Fruit fly (Drosophila melanogaster) whole organism, embryonic: Measurements from ENCODE around the gene CG14883.
A peak's percentile ranks its signal among the peaks of the same experiment; 100 is the strongest.

Experiments used
- Ada2b ChIP-seq: fragments of 200-800 bp; sonication (Bioruptor generic); IDR thresholded peaks from 2 replicates; pipeline ENCODE4 v1.3.6; 2022; ENCODE audit warnings: missing biosample characterization, missing genetic modification characterization
- Atf3 ChIP-seq: fragments of 200-800 bp; sonication (Bioruptor generic); optimal IDR thresholded peaks from 3 replicates; lab custom pipeline; 2016; ENCODE audit warnings: missing biosample characterization, missing genetic modification characterization
- Bteb2 ChIP-seq: fragments of 200-800 bp; sonication (Bioruptor generic); optimal IDR thresholded peaks from 2 replicates; lab custom pipeline; 2016; ENCODE audit warnings: missing biosample characterization, missing genetic modification characterization
- CG10267 ChIP-seq: fragments of 200-800 bp; sonication (Bioruptor generic); optimal IDR thresholded peaks from 2 replicates; lab custom pipeline; 2018; ENCODE audit warnings: missing biosample characterization, mild to moderate bottlenecking, missing genetic modification characterization, moderate library complexity
- CG10274 ChIP-seq: fragments of 200-800 bp; sonication (Bioruptor generic); optimal IDR thresholded peaks from 3 replicates; lab custom pipeline; 2017; ENCODE audit warnings: missing biosample characterization, mild to moderate bottlenecking, missing genetic modification characterization
- CG10431 ChIP-seq: fragments of 200-800 bp; sonication (Bioruptor generic); optimal IDR thresholded peaks from 3 replicates; lab custom pipeline; 2018; ENCODE audit warnings: missing biosample characterization, mild to moderate bottlenecking, missing genetic modification characterization
- CG10979 ChIP-seq: fragments of 200-800 bp; sonication (Bioruptor generic); optimal IDR thresholded peaks from 2 replicates; lab custom pipeline; 2018; ENCODE audit warnings: missing biosample characterization, mild to moderate bottlenecking, missing genetic modification characterization, moderate library complexity
- CG11093 ChIP-seq: fragments of 200-800 bp; sonication (Bioruptor generic); IDR thresholded peaks from 3 replicates; pipeline ENCODE4 v1.3.6; 2022; ENCODE audit warnings: missing biosample characterization, missing genetic modification characterization
- CG14965 ChIP-seq: fragments of 200-800 bp; sonication (Bioruptor generic); optimal IDR thresholded peaks from 2 replicates; lab custom pipeline; 2016; ENCODE audit warnings: missing biosample characterization, missing genetic modification characterization, borderline replicate concordance
- CG15514 ChIP-seq: fragments of 200-800 bp; sonication (Bioruptor generic); optimal IDR thresholded peaks from 3 replicates; lab custom pipeline; 2017; ENCODE audit warnings: missing biosample characterization, missing genetic modification characterization, mild to moderate bottlenecking, moderate library complexity, missing genetic modification reagents
- CG16815 ChIP-seq: fragments of 200-800 bp; sonication (Bioruptor generic); optimal IDR thresholded peaks from 3 replicates; lab custom pipeline; 2017; ENCODE audit warnings: missing biosample characterization, mild to moderate bottlenecking, missing genetic modification characterization
- CG16863 ChIP-seq: fragments of 200-800 bp; sonication (Bioruptor generic); optimal IDR thresholded peaks from 3 replicates; lab custom pipeline; 2016; ENCODE audit warnings: missing biosample characterization, missing genetic modification characterization
- CG17328 ChIP-seq: fragments of 200-800 bp; sonication (Bioruptor generic); IDR thresholded peaks from 2 replicates; pipeline ENCODE4 v1.3.6; 2022; ENCODE audit warnings: missing biosample characterization, missing genetic modification characterization
- CG17361 ChIP-seq: fragments of 200-800 bp; sonication (Bioruptor generic); IDR thresholded peaks from 3 replicates; pipeline ENCODE4 v1.3.6; 2022; ENCODE audit warnings: missing biosample characterization, missing genetic modification characterization
- CG2116 ChIP-seq: fragments of 200-800 bp; sonication (Bioruptor generic); optimal IDR thresholded peaks from 3 replicates; lab custom pipeline; 2018; ENCODE audit warnings: missing biosample characterization, mild to moderate bottlenecking, missing genetic modification characterization
- CG2129 ChIP-seq: fragments of 200-800 bp; sonication (Bioruptor generic); IDR thresholded peaks from 2 replicates; pipeline ENCODE4 v1.3.6; 2022; ENCODE audit warnings: missing biosample characterization, missing genetic modification characterization; ENCODE audit not compliant: partially characterized antibody
- CG2889 ChIP-seq: fragments of 200-800 bp; sonication (Bioruptor generic); IDR thresholded peaks from 3 replicates; pipeline ENCODE4 v1.3.6; 2022; ENCODE audit warnings: missing biosample characterization, missing genetic modification characterization
- CG31388 ChIP-seq: fragments of 200-800 bp; sonication (Bioruptor generic); optimal IDR thresholded peaks from 2 replicates; lab custom pipeline; 2016; ENCODE audit warnings: missing biosample characterization, missing genetic modification characterization
- CG34376 ChIP-seq: fragments of 200-800 bp; sonication (Bioruptor generic); optimal IDR thresholded peaks from 2 replicates; lab custom pipeline; 2018; ENCODE audit warnings: missing biosample characterization, mild to moderate bottlenecking, missing genetic modification characterization
- CG42726 ChIP-seq: fragments of 200-800 bp; sonication (Bioruptor generic); IDR thresholded peaks from 2 replicates; pipeline ENCODE4 v1.3.6; 2022; ENCODE audit warnings: missing biosample characterization, missing genetic modification characterization; ENCODE audit not compliant: partially characterized antibody
- CG4282 ChIP-seq: fragments of 200-800 bp; sonication (Bioruptor generic); optimal IDR thresholded peaks from 2 replicates; lab custom pipeline; 2016; ENCODE audit warnings: missing biosample characterization, missing genetic modification characterization
- CG5245 ChIP-seq: fragments of 200-800 bp; sonication (Bioruptor generic); optimal IDR thresholded peaks from 3 replicates; lab custom pipeline; 2016; ENCODE audit warnings: missing biosample characterization, missing genetic modification characterization
- CG8478 ChIP-seq: fragments of >200 bp; optimal IDR thresholded peaks from 2 replicates; lab custom pipeline; 2018
- CG9727 ChIP-seq: fragments of 200-800 bp; sonication (Bioruptor generic); optimal IDR thresholded peaks from 3 replicates; lab custom pipeline; 2017; ENCODE audit warnings: missing biosample characterization, mild to moderate bottlenecking, missing genetic modification characterization
- D19A ChIP-seq: fragments of 200-800 bp; optimal IDR thresholded peaks from 3 replicates; lab custom pipeline; 2019; ENCODE audit warnings: missing biosample characterization, mild to moderate bottlenecking, missing genetic modification characterization, moderate library complexity
- Dll ChIP-seq: fragments of 200-800 bp; sonication (Bioruptor generic); IDR thresholded peaks from 4 replicates; pipeline ENCODE4 v1.3.6; 2022; ENCODE audit warnings: missing biosample characterization, missing genetic modification characterization; ENCODE audit not compliant: partially characterized antibody
- E2f2 ChIP-seq: fragments of 200-800 bp; sonication (Bioruptor generic); IDR thresholded peaks from 2 replicates; pipeline ENCODE4 v1.3.6; 2022; ENCODE audit warnings: missing biosample characterization, missing genetic modification characterization
- Gug ChIP-seq: fragments of 200-800 bp; sonication (Bioruptor generic); IDR thresholded peaks from 4 replicates; pipeline ENCODE4 v1.3.6; 2022; ENCODE audit warnings: missing biosample characterization, missing genetic modification characterization
- Hmx ChIP-seq: fragments of 200-800 bp; sonication (Bioruptor generic); optimal IDR thresholded peaks from 2 replicates; lab custom pipeline; 2016; ENCODE audit warnings: missing biosample characterization, missing genetic modification characterization
- Mes4 ChIP-seq: fragments of 200-800 bp; sonication (Bioruptor generic); optimal IDR thresholded peaks from 2 replicates; lab custom pipeline; 2016; ENCODE audit warnings: missing biosample characterization, missing genetic modification characterization
- PHDP ChIP-seq: fragments of 200-800 bp; sonication (Bioruptor generic); optimal IDR thresholded peaks from 3 replicates; lab custom pipeline; 2018; ENCODE audit warnings: missing biosample characterization, mild to moderate bottlenecking, missing genetic modification characterization, moderate library complexity
- ap ChIP-seq: fragments of 200-800 bp; sonication (Bioruptor generic); IDR thresholded peaks from 2 replicates; pipeline ENCODE4 v1.3.6; 2022; ENCODE audit warnings: missing biosample characterization, missing genetic modification characterization
- ara ChIP-seq: fragments of 200-800 bp; sonication (Bioruptor generic); IDR thresholded peaks from 2 replicates; pipeline ENCODE4 v1.3.6; 2022; ENCODE audit warnings: missing biosample characterization, missing genetic modification characterization
- ase ChIP-seq: fragments of 200-800 bp; sonication (Bioruptor generic); IDR thresholded peaks from 3 replicates; pipeline ENCODE4 v1.3.6; 2022; ENCODE audit warnings: missing biosample characterization, missing genetic modification characterization
- ato ChIP-seq: fragments of 200-800 bp; sonication (Bioruptor generic); IDR thresholded peaks from 2 replicates; pipeline ENCODE4 v1.3.6; 2022; ENCODE audit warnings: missing biosample characterization, missing genetic modification characterization; ENCODE audit not compliant: partially characterized antibody
- bsh ChIP-seq, 2 experiments: fragments of 200-800 bp; sonication (Bioruptor generic); optimal IDR thresholded peaks; 2 replicates each; lab custom pipeline; 2017 to 2018; ENCODE audit warnings: mild to moderate bottlenecking in 2 of 2, missing biosample characterization in 2 of 2, missing genetic modification characterization in 2 of 2, moderate library complexity in 1 of 2
- chm ChIP-seq: fragments of 200-800 bp; sonication (Bioruptor generic); IDR thresholded peaks from 2 replicates; pipeline ENCODE4 v1.3.6; 2022; ENCODE audit warnings: missing biosample characterization, missing genetic modification characterization
- lov ChIP-seq, 2 experiments: fragments of 200-800 bp in 1 of 2; fragments of >200 bp in 1 of 2; sonication (Bioruptor generic) in 1 of 2; IDR thresholded peaks in 1 of 2; optimal IDR thresholded peaks in 1 of 2; 2 replicates in 1 of 2; 3 replicates in 1 of 2; pipeline versions ENCODE4 v1.3.6 to Lab custom; 2017 to 2022; ENCODE audit warnings: missing biosample characterization in 1 of 2, missing genetic modification characterization in 1 of 2
- odd ChIP-seq: fragments of 200-800 bp; sonication (Bioruptor generic); optimal IDR thresholded peaks from 2 replicates; lab custom pipeline; 2017; ENCODE audit warnings: missing biosample characterization, mild to moderate bottlenecking, missing genetic modification characterization
- pan ChIP-seq, 4 experiments: fragments of >200 bp in 3 of 4; fragments of 200-800 bp in 1 of 4; sonication (Bioruptor generic) in 1 of 4; optimal IDR thresholded peaks in 3 of 4; IDR thresholded peaks in 1 of 4; 2 replicates each; pipeline versions ENCODE4 v1.3.6 to Lab custom; 2017 to 2022; ENCODE audit warnings: missing biosample characterization in 2 of 4, missing genetic modification characterization in 2 of 4, mixed read lengths in 1 of 4
- pfk ChIP-seq: fragments of 200-800 bp; sonication (Bioruptor generic); optimal IDR thresholded peaks from 2 replicates; lab custom pipeline; 2018; ENCODE audit warnings: missing biosample characterization, mild to moderate bottlenecking, missing genetic modification characterization, moderate library complexity
- scrt ChIP-seq: fragments of 200-800 bp; sonication (Bioruptor generic); optimal IDR thresholded peaks from 2 replicates; lab custom pipeline; 2018; ENCODE audit warnings: missing biosample characterization, mild to moderate bottlenecking, missing genetic modification characterization, moderate library complexity
- sens-2 ChIP-seq: fragments of 200-800 bp; sonication (Bioruptor generic); IDR thresholded peaks from 2 replicates; pipeline ENCODE4 v1.3.6; 2022; ENCODE audit warnings: missing biosample characterization, missing genetic modification characterization
- tll ChIP-seq, 2 experiments: fragments of 200-800 bp in 1 of 2; fragments of >200 bp in 1 of 2; sonication (Bioruptor generic) in 1 of 2; optimal IDR thresholded peaks; 2 replicates each; lab custom pipeline; 2017 to 2019; ENCODE audit warnings: missing biosample characterization in 2 of 2, missing genetic modification characterization in 2 of 2, mild to moderate bottlenecking in 1 of 2, moderate library complexity in 1 of 2
- toy ChIP-seq: fragments of 200-800 bp; sonication (Bioruptor generic); IDR thresholded peaks from 2 replicates; pipeline ENCODE4 v1.3.6; 2022; ENCODE audit warnings: missing biosample characterization, missing genetic modification characterization
- zen2 ChIP-seq: fragments of 200-800 bp; sonication (Bioruptor generic); IDR thresholded peaks from 3 replicates; pipeline ENCODE4 v1.3.6; 2022; ENCODE audit warnings: missing biosample characterization, missing genetic modification characterization; ENCODE audit not compliant: partially characterized antibody
- zfh2 ChIP-seq: fragments of 200-800 bp; sonication (Bioruptor generic); optimal IDR thresholded peaks from 2 replicates; lab custom pipeline; 2016; ENCODE audit warnings: missing biosample characterization, missing genetic modification characterization

CG14883 gene

dm6 chr3R:16449187-16449973 is 6.5 kb upstream of the CG14883 start (continued):
- TF ChIP-seq chm (GFP tag; lab: Robert Waterston, UW): peak; percentile 97
- peak; percentile 34 for TF ChIP-seq Hmx
- peak; percentile 96 for TF ChIP-seq sens-2 (GFP tag; lab: Robert Waterston, UW)
- no peak for TF ChIP-seq pfk (GFP tag; lab: Kevin White, UChicago)
- TF ChIP-seq CG17361 (GFP tag; lab: Robert Waterston, UW): peak; percentile 97
- peak; percentile 90 for TF ChIP-seq ap (GFP tag; lab: Robert Waterston, UW)
- TF ChIP-seq E2f2 (GFP tag; lab: Robert Waterston, UW): peak; percentile 52; the same call in 1 of the 2 replicates
- TF ChIP-seq CG8478 (lab: Kevin White, UChicago): no peak
- TF ChIP-seq CG31388 (GFP tag; lab: Kevin White, UChicago): peak; percentile 87
- TF ChIP-seq CG16815: peak; percentile 96
- peak; percentile 95 to 99 for TF ChIP-seq bsh (GFP tag; optimal IDR thresholded peaks at IDR 0.05; lab: Kevin White, UChicago)
- TF ChIP-seq CG10274 (GFP tag; lab: Kevin White, UChicago): peak; percentile 83
- TF ChIP-seq lov (optimal IDR thresholded peaks at IDR 0.05; lab: Kevin White, UChicago): no peak
- TF ChIP-seq lov (GFP tag; IDR thresholded peaks at IDR 0.05; lab: Robert Waterston, UW): peak; percentile 95
- peak; percentile 43 for TF ChIP-seq CG2116 (GFP tag; lab: Kevin White, UChicago)
- TF ChIP-seq CG10431 (GFP tag; lab: Kevin White, UChicago): peak; percentile 95
- 0 out of 4 replicates have a peak, but pooled peaks have one; percentile 24 for TF ChIP-seq Dll (GFP tag; lab: Robert Waterston, UW)
- peak; percentile 60 for TF ChIP-seq CG42726
- peak; percentile 99 for TF ChIP-seq ara (GFP tag; lab: Robert Waterston, UW)
- TF ChIP-seq Ada2b: peak; percentile 94
- peak; percentile 73 for TF ChIP-seq CG14965 (GFP tag; lab: Kevin White, UChicago)
- peak; percentile 56 for TF ChIP-seq odd
- TF ChIP-seq CG10267 (tag; lab: Kevin White, UChicago): peak; percentile 88
- TF ChIP-seq scrt (GFP tag; lab: Kevin White, UChicago): peak; percentile 63
- peak; percentile 96 for TF ChIP-seq ase (GFP tag; lab: Robert Waterston, UW)
- TF ChIP-seq CG11093 (GFP tag; lab: Robert Waterston, UW): peak; percentile 94
- TF ChIP-seq CG5245 (GFP tag; lab: Kevin White, UChicago): peak; percentile 96
- no peak for TF ChIP-seq ato (GFP tag; lab: Robert Waterston, UW)
- TF ChIP-seq Bteb2 (GFP tag; lab: Kevin White, UChicago): peak; percentile 50
- TF ChIP-seq toy (GFP tag; lab: Robert Waterston, UW): peak; percentile 65; the same call in 1 of the 2 replicates
- peak; percentile 78 for TF ChIP-seq Mes4 (GFP tag; lab: Kevin White, UChicago)
- TF ChIP-seq CG16863 (GFP tag; lab: Kevin White, UChicago): peak; percentile 95
- TF ChIP-seq CG4282 (GFP tag; lab: Kevin White, UChicago): peak; percentile 16
- peak; percentile 15 for TF ChIP-seq CG15514 (GFP tag; lab: Kevin White, UChicago)
- peak; percentile 92 for TF ChIP-seq D19A
- peak; percentile 95 for TF ChIP-seq Atf3 (GFP tag; lab: Kevin White, UChicago)
- peak; percentile 92 for TF ChIP-seq CG9727
- peak; percentile 90 for TF ChIP-seq PHDP
- TF ChIP-seq zfh2 (GFP tag; lab: Kevin White, UChicago): peak; percentile 60
- TF ChIP-seq pan (optimal IDR thresholded peaks at IDR 0.05; lab: Kevin White, UChicago): no peak
- peak in 1 of 2 experiments; percentile 92 for TF ChIP-seq pan (GFP tag; optimal IDR thresholded peaks at IDR 0.05 in 1 of 2, IDR thresholded peaks at IDR 0.05 in 1 of 2)
- peak; percentile 97 for TF ChIP-seq CG10979 (tag; lab: Kevin White, UChicago)
- no peak for TF ChIP-seq CG34376 (GFP tag; lab: Kevin White, UChicago)
- no peak for TF ChIP-seq CG2129 (GFP tag; lab: Robert Waterston, UW)
- TF ChIP-seq Gug: peak; percentile 97
- 0 out of 3 replicates have a peak, but pooled peaks have one; percentile 34 for TF ChIP-seq zen2 (GFP tag; lab: Robert Waterston, UW)
- peak; percentile 96 for TF ChIP-seq CG17328
- TF ChIP-seq CG2889 (GFP tag; lab: Robert Waterston, UW): peak; percentile 87
- no peak for TF ChIP-seq tll (GFP tag; optimal IDR thresholded peaks at IDR 0.05; lab: Kevin White, UChicago)
